Fruit fly (Drosophila melanogaster) whole organism, wandering third instar larva: ENCODE results near the gene CG31176.

ENCODE experiments used
- Abd-B ChIP-seq: fragments of >200 bp; optimal IDR thresholded peaks from 2 replicates; lab custom pipeline; 2017; ENCODE audit warnings: missing biosample characterization, missing genetic modification characterization
- CG32264 ChIP-seq: fragments of 200-800 bp; sonication (Bioruptor generic); optimal IDR thresholded peaks from 2 replicates; lab custom pipeline; 2016; ENCODE audit warnings: missing biosample characterization, missing genetic modification characterization
- CG9705 ChIP-seq: fragments of 200-800 bp; sonication (Bioruptor generic); optimal IDR thresholded peaks from 2 replicates; lab custom pipeline; 2018; ENCODE audit warnings: missing biosample characterization, mild to moderate bottlenecking, missing genetic modification characterization
- CrebA ChIP-seq: fragments of 200-800 bp; sonication (Bioruptor generic); optimal IDR thresholded peaks from 2 replicates; lab custom pipeline; 2016; ENCODE audit warnings: missing biosample characterization, mild to moderate bottlenecking, missing genetic modification characterization, borderline replicate concordance
- Dfd ChIP-seq: fragments of >200 bp; optimal IDR thresholded peaks from 2 replicates; lab custom pipeline; 2017; ENCODE audit warnings: missing biosample characterization, missing genetic modification characterization
- Dif ChIP-seq: fragments of 200-275, 200-300 bp; sonication (Bioruptor generic); optimal IDR thresholded peaks from 2 replicates; lab custom pipeline; 2018; ENCODE audit warnings: missing biosample characterization, missing genetic modification characterization; ENCODE audit not compliant: partially characterized antibody
- GATAd ChIP-seq: sonication (Bioruptor generic); optimal IDR thresholded peaks from 2 replicates; lab custom pipeline; 2016; ENCODE audit warnings: missing biosample characterization, missing genetic modification characterization
- HLH106 ChIP-seq: fragments of 200-800 bp; optimal IDR thresholded peaks from 3 replicates; lab custom pipeline; 2019; ENCODE audit warnings: missing biosample characterization, mild to moderate bottlenecking, missing genetic modification characterization, moderate library complexity
- Hnf4 ChIP-seq: fragments of 200-800 bp; sonication (Bioruptor generic); optimal IDR thresholded peaks from 2 replicates; lab custom pipeline; 2016; ENCODE audit warnings: missing biosample characterization, mild to moderate bottlenecking, missing genetic modification characterization
- Hr78 ChIP-seq: fragments of >200 bp; optimal IDR thresholded peaks from 2 replicates; lab custom pipeline; 2017; ENCODE audit warnings: missing biosample characterization, missing genetic modification characterization
- Hr83 ChIP-seq: fragments of 200-300 bp; sonication (Bioruptor generic); optimal IDR thresholded peaks from 2 replicates; lab custom pipeline; 2016; ENCODE audit warnings: missing biosample characterization, mild to moderate bottlenecking, missing genetic modification characterization, moderate library complexity; ENCODE audit not compliant: poor library complexity, severe bottlenecking
- Jra ChIP-seq: sonication (Bioruptor generic); optimal IDR thresholded peaks from 2 replicates; lab custom pipeline; 2016; ENCODE audit warnings: missing biosample characterization, missing genetic modification characterization
- Mio ChIP-seq: sonication (Bioruptor generic); optimal IDR thresholded peaks from 2 replicates; lab custom pipeline; 2016; ENCODE audit warnings: missing biosample characterization, missing genetic modification characterization
- Myc ChIP-seq: fragments of >200 bp; optimal IDR thresholded peaks from 2 replicates; lab custom pipeline; 2017
- N ChIP-seq: fragments of >200 bp; optimal IDR thresholded peaks from 2 replicates; lab custom pipeline; 2018; ENCODE audit warnings: missing biosample characterization, missing external identifiers, missing genetic modification characterization
- OdsH ChIP-seq: fragments of 200-800 bp; sonication (Bioruptor generic); optimal IDR thresholded peaks from 2 replicates; lab custom pipeline; 2016; ENCODE audit warnings: missing biosample characterization, mild to moderate bottlenecking, missing genetic modification characterization
- Rel ChIP-seq, 2 experiments: fragments of 200-800 bp; sonication (Bioruptor generic) in 1 of 2; optimal IDR thresholded peaks; 2 replicates in 1 of 2; 3 replicates in 1 of 2; lab custom pipeline; 2016 to 2019; ENCODE audit warnings: mild to moderate bottlenecking in 2 of 2, missing biosample characterization in 2 of 2, missing genetic modification characterization in 2 of 2, moderate library complexity in 1 of 2
- Sp1 ChIP-seq: fragments of 200-800 bp; sonication (Bioruptor generic); optimal IDR thresholded peaks from 3 replicates; lab custom pipeline; 2019; ENCODE audit warnings: missing biosample characterization, mild to moderate bottlenecking, missing genetic modification characterization, moderate library complexity
- Vsx2 ChIP-seq: fragments of 200-300, 225-300 bp; sonication (Bioruptor generic); optimal IDR thresholded peaks from 2 replicates; lab custom pipeline; 2018; ENCODE audit warnings: missing biosample characterization, missing genetic modification characterization; ENCODE audit not compliant: partially characterized antibody
- br ChIP-seq: fragments of 200-800 bp; sonication (Bioruptor generic); optimal IDR thresholded peaks from 2 replicates; lab custom pipeline; 2016; ENCODE audit warnings: missing biosample characterization, missing genetic modification characterization
- brk ChIP-seq: fragments of 200-800 bp; sonication (Bioruptor generic); optimal IDR thresholded peaks from 2 replicates; lab custom pipeline; 2016; ENCODE audit warnings: missing biosample characterization, mild to moderate bottlenecking, missing genetic modification characterization
- dl ChIP-seq, 2 experiments: fragments of 175-275, 200-275 bp in 1 of 2; fragments of 200-275 bp in 1 of 2; sonication (Bioruptor generic); optimal IDR thresholded peaks; lab custom pipeline; 2018; ENCODE audit warnings: mild to moderate bottlenecking in 2 of 2, missing biosample characterization in 2 of 2, missing genetic modification characterization in 2 of 2, moderate library complexity in 2 of 2; ENCODE audit not compliant: partially characterized antibody in 2 of 2, insufficient read depth in 1 of 2
- dsf ChIP-seq: sonication (Bioruptor generic); optimal IDR thresholded peaks from 2 replicates; lab custom pipeline; 2016; ENCODE audit warnings: missing biosample characterization, missing genetic modification characterization, borderline replicate concordance
- ey ChIP-seq: fragments of 200-800 bp; sonication (Bioruptor generic); optimal IDR thresholded peaks from 2 replicates; lab custom pipeline; 2016; ENCODE audit warnings: missing biosample characterization, missing genetic modification characterization
- foxo ChIP-seq, 2 experiments: fragments of 200-800 bp; sonication (Bioruptor generic); optimal IDR thresholded peaks; 2 replicates in 1 of 2; 3 replicates in 1 of 2; lab custom pipeline; 2016 to 2017; ENCODE audit warnings: missing biosample characterization in 2 of 2, missing genetic modification characterization in 2 of 2
- fru ChIP-seq: fragments of 200-800 bp; sonication (Bioruptor generic); optimal IDR thresholded peaks from 3 replicates; lab custom pipeline; 2016; ENCODE audit warnings: missing biosample characterization, mild to moderate bottlenecking, missing genetic modification characterization
- h ChIP-seq: fragments of 200-800 bp; sonication (Bioruptor generic); optimal IDR thresholded peaks from 3 replicates; lab custom pipeline; 2016; ENCODE audit warnings: missing biosample characterization, mild to moderate bottlenecking, missing genetic modification characterization
- jim ChIP-seq: fragments of 175-275, 200-325 bp; sonication (Bioruptor generic); optimal IDR thresholded peaks from 2 replicates; lab custom pipeline; 2016; ENCODE audit warnings: missing biosample characterization, mild to moderate bottlenecking, missing genetic modification characterization
- lola ChIP-seq: fragments of >200 bp; optimal IDR thresholded peaks from 2 replicates; lab custom pipeline; 2017; ENCODE audit warnings: missing biosample characterization, missing genetic modification characterization
- pan ChIP-seq: fragments of >200 bp; optimal IDR thresholded peaks from 2 replicates; lab custom pipeline; 2017
- psq ChIP-seq: fragments of 200-800 bp; sonication (Bioruptor generic); optimal IDR thresholded peaks from 3 replicates; lab custom pipeline; 2017; ENCODE audit warnings: missing biosample characterization, mild to moderate bottlenecking, missing genetic modification characterization, moderate library complexity
- rgr ChIP-seq: fragments of 200-800 bp; sonication (Bioruptor generic); optimal IDR thresholded peaks from 3 replicates; lab custom pipeline; 2016; ENCODE audit warnings: missing biosample characterization, mild to moderate bottlenecking, missing genetic modification characterization
- sage ChIP-seq: fragments of 200-800 bp; sonication (Bioruptor generic); optimal IDR thresholded peaks from 2 replicates; lab custom pipeline; 2016; ENCODE audit warnings: missing biosample characterization, mild to moderate bottlenecking, missing genetic modification characterization
- sv ChIP-seq: fragments of 200-800 bp; sonication (Bioruptor generic); optimal IDR thresholded peaks from 3 replicates; lab custom pipeline; 2016; ENCODE audit warnings: missing biosample characterization, missing genetic modification characterization
- tai ChIP-seq: sonication (Bioruptor generic); optimal IDR thresholded peaks from 2 replicates; lab custom pipeline; 2016; ENCODE audit warnings: missing biosample characterization, missing genetic modification characterization
- usp ChIP-seq: fragments of >200 bp; optimal IDR thresholded peaks from 2 replicates; lab custom pipeline; 2017; ENCODE audit warnings: missing biosample characterization, missing genetic modification characterization
- woc ChIP-seq: sonication (Bioruptor generic); optimal IDR thresholded peaks from 2 replicates; lab custom pipeline; 2016; ENCODE audit warnings: missing biosample characterization, mild to moderate bottlenecking, missing genetic modification characterization

CG31176 gene

dm6 chr3R:21632582-21632929 lies 86.9 kb downstream of the CG31176 start:
- peak in 1 of 2 experiments; percentile 62 for TF ChIP-seq dl (GFP tag; optimal IDR thresholded peaks at IDR 0.05; lab: Kevin White, UChicago; ENCODE audit: insufficient read depth in 1 of 2, partially characterized antibody in 2 of 2)
- TF ChIP-seq Dif (GFP tag; lab: Kevin White, UChicago): peak; percentile 60
- no peak for TF ChIP-seq usp (GFP tag; lab: Kevin White, UChicago)
- TF ChIP-seq GATAd (GFP tag; lab: Kevin White, UChicago): no peak
- TF ChIP-seq sage (GFP tag; lab: Kevin White, UChicago): no peak
- no peak for TF ChIP-seq Abd-B (GFP tag; lab: Kevin White, UChicago)

dm6 chr3R:21631757-21632473 lies 87.5 kb downstream of the CG31176 start:
- TF ChIP-seq Rel (GFP tag; optimal IDR thresholded peaks at IDR 0.05; lab: Kevin White, UChicago) (no peak), Rel (tag; optimal IDR thresholded peaks at IDR 0.05; lab: Kevin White, UChicago) (peak; percentile 36), psq (GFP tag; lab: Kevin White, UChicago) (no peak), Hnf4 (GFP tag; lab: Kevin White, UChicago) (no peak), Abd-B (GFP tag; lab: Kevin White, UChicago) (no peak)
- TF ChIP-seq, all 38 proteins: peak for 1

DNA sequence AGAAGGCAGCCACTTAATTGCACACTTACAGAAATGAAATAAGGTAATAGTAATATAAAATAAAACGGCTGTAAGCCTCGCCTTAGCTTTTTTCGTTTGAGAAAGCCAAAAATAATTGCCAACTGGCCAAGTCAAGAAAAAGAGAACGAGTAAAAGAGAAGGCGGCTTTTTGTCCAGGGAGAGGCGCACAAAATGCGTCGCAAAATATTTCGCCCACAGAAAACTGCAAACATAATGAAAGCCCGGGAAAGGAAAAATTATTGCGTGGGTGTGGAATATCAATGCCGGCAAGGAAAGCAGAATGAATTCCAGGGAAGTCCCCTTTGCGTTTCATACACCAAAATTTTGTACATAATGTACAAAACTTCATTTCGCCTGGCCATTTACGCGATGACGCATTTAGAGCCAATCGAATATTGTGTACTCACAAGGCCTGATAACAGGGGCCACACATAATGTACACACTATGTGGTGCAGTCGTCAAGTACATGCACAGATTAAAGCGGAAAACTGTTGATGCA lies 88.4 kb downstream of the CG31176 start:
- TF ChIP-seq Rel (GFP tag; optimal IDR thresholded peaks at IDR 0.05; lab: Kevin White, UChicago) (no peak), Rel (tag; optimal IDR thresholded peaks at IDR 0.05; lab: Kevin White, UChicago) (peak; percentile 97), Sp1 (no peak)

DNA sequence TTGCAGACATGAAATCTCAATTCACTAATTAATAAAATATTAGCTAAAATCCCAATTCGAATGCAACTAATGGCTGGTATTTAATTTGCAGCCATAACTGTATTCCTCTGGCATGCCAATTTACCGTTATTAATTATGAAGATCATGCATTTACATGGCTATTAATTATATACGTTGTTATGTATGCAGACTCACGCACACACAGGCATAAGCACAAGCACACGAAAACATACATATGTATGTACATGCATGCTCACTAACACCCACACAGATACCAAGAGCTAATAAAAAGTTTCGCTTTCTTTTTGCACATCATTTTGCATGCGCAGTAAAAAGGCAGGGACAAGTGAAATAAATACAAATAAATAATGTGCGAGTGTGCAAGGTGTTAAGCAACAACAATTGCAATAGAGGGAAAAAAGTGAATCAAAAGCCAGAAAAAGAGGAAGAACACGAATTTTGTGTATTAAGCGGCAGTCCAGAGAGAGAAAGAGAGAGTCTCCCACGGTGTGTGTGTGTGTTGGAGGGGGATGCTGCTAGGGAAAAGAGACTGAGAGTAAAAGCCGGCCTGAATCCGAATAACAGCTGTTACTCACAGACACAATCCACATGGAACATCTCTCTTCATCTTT lies 89.1 kb downstream of the CG31176 start:
- TF ChIP-seq woc (GFP tag; lab: Kevin White, UChicago) (no peak), dsf (GFP tag; lab: Kevin White, UChicago) (no peak), Jra (GFP tag; lab: Kevin White, UChicago) (peak; percentile 43), tai (GFP tag; lab: Kevin White, UChicago) (no peak), sv (GFP tag; lab: Kevin White, UChicago) (no peak), Dfd (no peak), sage (GFP tag; lab: Kevin White, UChicago) (no peak), Dif (GFP tag; lab: Kevin White, UChicago) (peak; percentile 15), Mio (GFP tag; lab: Kevin White, UChicago) (no peak), Hnf4 (GFP tag; lab: Kevin White, UChicago) (peak; percentile 20), ey (GFP tag; lab: Kevin White, UChicago) (no peak), Rel (GFP tag; optimal IDR thresholded peaks at IDR 0.05; lab: Kevin White, UChicago) (no peak), Rel (tag; optimal IDR thresholded peaks at IDR 0.05; lab: Kevin White, UChicago) (peak; percentile 93), fru (GFP tag; lab: Kevin White, UChicago) (peak; percentile 7), GATAd (GFP tag; lab: Kevin White, UChicago) (no peak), CG9705 (GFP tag; lab: Kevin White, UChicago) (no peak), Myc (lab: Kevin White, UChicago) (no peak), CrebA (GFP tag; lab: Kevin White, UChicago) (peak; percentile 80), HLH106 (tag; lab: Kevin White, UChicago) (no peak), dl (GFP tag; optimal IDR thresholded peaks at IDR 0.05; lab: Kevin White, UChicago; ENCODE audit: insufficient read depth in 1 of 2, partially characterized antibody in 2 of 2) (no peak), h (GFP tag; lab: Kevin White, UChicago) (peak; percentile 43), Hr83 (peak; percentile 0), Sp1 (peak; percentile 56), psq (GFP tag; lab: Kevin White, UChicago) (peak; percentile 41), Vsx2 (no peak), pan (no peak), N (GFP tag; lab: Kevin White, UChicago) (no peak), CG32264 (peak; percentile 7), rgr (GFP tag; lab: Kevin White, UChicago) (no peak), Hr78 (GFP tag; lab: Kevin White, UChicago) (no peak), Abd-B (GFP tag; lab: Kevin White, UChicago) (no peak), brk (GFP tag; lab: Kevin White, UChicago) (peak; percentile 25), usp (GFP tag; lab: Kevin White, UChicago) (no peak), jim (GFP tag; lab: Kevin White, UChicago) (no peak), lola (GFP tag; lab: Kevin White, UChicago) (no peak), br (no peak), foxo (GFP tag; optimal IDR thresholded peaks at IDR 0.05; lab: Kevin White, UChicago) (peak in 1 of 2 experiments; percentile 44), OdsH (GFP tag; lab: Kevin White, UChicago) (no peak)
